Worm (Caenorhabditis elegans) whole organism, L1 larva: Measurements from ENCODE around the gene C04G6.11.

ENCODE experiments used
- sptf-1 ChIP-seq: fragments of 150-350 bp; optimal IDR thresholded peaks from 2 replicates; lab custom pipeline; 2014; ENCODE audit warnings: missing biosample characterization, missing genetic modification characterization
- sup-37 ChIP-seq: fragments of 200-800 bp; sonication (Bioruptor generic); optimal IDR thresholded peaks from 2 replicates; lab custom pipeline; 2018; ENCODE audit warnings: mild to moderate bottlenecking, missing genetic modification characterization, missing compliant biosample characterization
- zag-1 ChIP-seq: fragments of 150-350 bp; optimal IDR thresholded peaks from 2 replicates; lab custom pipeline; 2014; ENCODE audit warnings: missing biosample characterization, missing genetic modification characterization

- TF ChIP-seq zag-1 (no peak), sptf-1 (tag; lab: Kevin White, UChicago) (no peak), sup-37 (no peak)
These were observed 42.9 kb downstream of the C04G6.11 start, which contains the start of gene pho-12 for ce11 chrII:5060719-5061118.
